Fruit fly (Drosophila melanogaster): ENCODE measurements around the gene CG4374.

Gene CG4374

DNA sequence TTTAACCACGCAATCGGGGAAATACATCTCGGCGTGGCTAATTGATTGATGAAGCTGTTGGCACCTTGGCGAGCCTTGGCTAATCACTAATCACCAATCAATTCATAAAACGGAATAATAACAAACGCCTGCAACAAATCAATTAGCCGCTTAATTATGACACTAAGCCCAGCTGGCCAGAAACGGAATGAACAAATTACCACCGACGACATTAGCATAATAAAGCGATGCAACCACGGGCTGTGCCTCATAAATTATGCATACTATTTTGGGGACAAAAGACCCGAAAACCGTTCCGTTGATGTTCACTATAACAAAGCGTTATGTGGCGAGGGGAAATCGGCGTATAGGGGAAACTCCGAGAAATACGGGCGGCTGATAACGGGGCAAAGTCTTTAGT, 11.4 kb downstream of the CG4374 start:
- TF ChIP-seq noc (tag; optimal IDR thresholded peaks at IDR 0.05) = no peak

DNA sequence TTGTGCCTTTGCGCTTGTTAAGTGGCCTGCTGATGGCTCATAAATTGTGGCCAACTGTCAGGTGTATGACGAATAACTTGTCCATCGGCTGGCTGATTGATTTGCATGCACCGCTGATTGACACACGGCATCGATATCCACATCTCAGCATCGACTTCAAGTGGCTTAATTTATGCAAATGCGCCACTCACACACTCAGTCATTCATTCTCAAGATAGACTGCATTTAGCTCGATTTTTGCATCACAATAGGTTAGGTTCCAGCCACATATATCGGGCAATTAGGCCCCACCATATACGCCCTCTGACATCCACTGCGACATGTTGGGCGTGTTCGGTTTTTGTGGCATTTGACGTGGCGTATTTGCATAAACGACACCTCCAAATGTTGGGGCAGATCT, 16.2 kb downstream of the CG4374 start:
- no peak for TF ChIP-seq noc (tag; optimal IDR thresholded peaks at IDR 0.05)

dm6 chr3R:23445249-23445916, 26.7 kb downstream of the CG4374 start:
- no peak for TF ChIP-seq noc (tag; optimal IDR thresholded peaks at IDR 0.05)

DNA sequence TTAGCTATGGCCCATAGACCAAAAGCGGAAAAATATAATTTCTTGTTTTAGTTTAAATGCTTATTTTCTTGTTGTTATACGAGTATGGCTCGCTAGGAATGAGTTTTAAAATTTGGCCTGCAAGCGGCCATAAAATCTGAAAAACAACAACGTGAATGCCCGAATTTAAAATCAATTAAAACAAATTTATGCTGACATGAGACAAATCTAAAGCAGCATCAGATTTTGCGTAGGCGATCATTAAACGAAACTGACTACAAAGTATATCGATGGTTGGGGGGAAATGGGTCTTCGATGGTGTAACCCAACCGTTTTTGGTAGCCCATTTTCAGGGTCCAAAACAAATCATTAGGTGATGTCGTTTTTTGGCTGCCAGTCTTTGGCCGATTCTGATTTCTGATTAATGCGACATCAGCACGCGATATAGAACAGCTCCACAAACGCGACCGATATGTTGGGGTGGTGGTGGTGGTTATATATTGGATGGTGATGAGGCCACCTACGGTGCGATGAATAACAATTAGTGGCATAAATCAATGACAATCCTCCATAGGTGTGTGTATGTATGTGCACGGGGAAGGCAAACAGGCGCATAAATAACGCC, 33.8 kb downstream of the CG4374 start:
- no peak for TF ChIP-seq noc (tag; optimal IDR thresholded peaks at IDR 0.05)

- no peak for TF ChIP-seq noc (tag; optimal IDR thresholded peaks at IDR 0.05)
Measured at dm6 chr3R:23431355-23431754, 40.7 kb downstream of the CG4374 start.

DNA sequence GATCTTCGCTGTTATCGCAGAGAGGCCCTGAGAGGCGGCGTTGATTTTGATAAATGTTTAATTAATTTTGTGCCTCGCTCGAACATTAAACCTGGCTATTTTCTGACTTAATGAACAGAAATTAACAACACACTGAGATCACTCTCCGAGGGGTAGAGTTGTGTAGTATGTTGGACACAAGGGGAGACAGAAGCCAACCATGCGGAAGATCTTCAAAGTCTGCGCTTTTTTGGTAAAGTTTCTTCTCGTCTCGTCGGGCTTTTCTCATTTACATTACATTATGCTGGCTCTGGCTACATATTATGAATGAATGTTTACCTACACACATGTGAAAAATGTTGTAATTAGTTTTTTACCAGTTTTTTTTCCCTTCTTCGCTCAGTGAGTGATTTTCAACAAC, 46.1 kb downstream of the CG4374 start, which contains the start of gene CG43694:
Gene CG43694 (minus strand): TSS at position 101 of the 400 bp plus-strand sequence.
- no peak for TF ChIP-seq noc (tag; optimal IDR thresholded peaks at IDR 0.05)

- TF ChIP-seq noc (tag; optimal IDR thresholded peaks at IDR 0.05) = no peak
Measured at dm6 chr3R:23425107-23425506, 47.0 kb downstream of the CG4374 start.

DNA sequence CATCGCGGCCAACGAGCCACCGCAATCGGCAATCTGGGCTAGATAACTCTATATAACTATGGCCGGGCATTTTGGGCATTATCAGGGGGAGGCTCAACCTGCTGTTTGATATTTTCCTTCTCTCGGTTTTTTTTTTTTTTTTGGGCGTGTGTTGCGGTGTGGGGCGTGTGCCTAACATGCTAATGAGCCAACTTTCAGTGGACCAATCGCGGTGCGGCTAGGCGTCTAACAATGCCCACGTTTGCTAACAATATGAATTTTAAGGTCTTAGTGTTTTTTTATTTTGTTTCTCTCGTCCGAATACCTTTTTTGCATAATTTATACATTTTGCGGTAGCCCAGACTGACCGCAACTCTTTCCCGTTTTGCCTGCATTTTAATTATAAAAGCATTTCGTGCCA, 50.2 kb downstream of the CG4374 start:
- no peak for TF ChIP-seq noc (tag; optimal IDR thresholded peaks at IDR 0.05)

DNA sequence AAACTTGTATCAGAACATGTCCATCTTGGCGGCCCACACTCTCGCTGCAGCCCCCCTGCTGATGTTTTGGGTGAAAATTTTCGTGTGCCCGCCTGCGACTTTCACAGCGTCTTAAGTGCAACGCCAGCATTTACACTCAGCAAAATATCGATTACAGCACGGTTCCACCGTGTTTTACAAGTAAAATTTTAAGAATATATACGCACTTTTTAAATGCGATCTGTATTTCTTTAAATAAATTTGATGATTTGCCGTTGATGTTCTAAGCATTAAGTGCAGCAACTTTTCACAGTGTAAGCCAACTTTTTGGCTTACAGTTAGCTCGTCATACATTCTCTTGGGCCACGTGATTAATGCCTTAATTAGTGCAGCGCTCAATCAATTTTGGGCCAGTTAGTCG, 54.4 kb downstream of the CG4374 start:
- TF ChIP-seq noc (tag; optimal IDR thresholded peaks at IDR 0.05) = no peak

- no peak for TF ChIP-seq noc (tag; optimal IDR thresholded peaks at IDR 0.05)
Measured at dm6 chr3R:23416579-23416978, 55.5 kb downstream of the CG4374 start.

dm6 chr3R:23407880-23408279, 64.2 kb downstream of the CG4374 start:
- no peak for TF ChIP-seq noc (tag; optimal IDR thresholded peaks at IDR 0.05)

dm6 chr3R:23405209-23405608, 66.9 kb downstream of the CG4374 start, which contains the start of gene Ir94e:
Gene Ir94e, plus strand, starts transcription at chr3R:23405509.
- TF ChIP-seq noc (tag; optimal IDR thresholded peaks at IDR 0.05) = no peak

dm6 chr3R:23403628-23404027, 68.5 kb downstream of the CG4374 start, which contains the start of gene CG17380:
Gene CG17380, minus strand, starts transcription at chr3R:23403728.
- TF ChIP-seq noc (tag; optimal IDR thresholded peaks at IDR 0.05) = no peak

dm6 chr3R:23402508-23402907, 69.6 kb downstream of the CG4374 start, which contains the start of gene Ir94d:
Gene Ir94d, plus strand, starts transcription at chr3R:23402808.
- TF ChIP-seq noc (tag; optimal IDR thresholded peaks at IDR 0.05) = no peak

DNA sequence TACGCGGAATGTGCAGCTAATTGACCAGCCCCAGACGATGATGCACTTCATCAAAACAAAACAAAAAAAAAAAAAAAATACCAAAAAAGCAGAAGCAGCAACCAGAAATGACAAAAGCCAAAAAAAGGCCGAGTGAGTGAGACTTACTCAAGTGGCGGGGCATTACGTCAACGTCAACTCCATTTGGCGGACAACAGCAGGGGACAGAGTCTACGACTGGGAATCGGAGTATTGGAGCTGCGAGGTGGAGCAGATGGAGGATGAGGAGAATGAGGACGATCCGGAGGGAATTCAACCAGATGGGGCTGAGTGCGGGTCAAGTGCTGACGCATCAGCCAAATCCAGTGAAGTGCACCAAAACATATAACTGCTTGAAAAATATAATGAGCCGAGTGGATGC, 70.6 kb downstream of the CG4374 start:
- TF ChIP-seq noc (tag; optimal IDR thresholded peaks at IDR 0.05) = no peak

DNA sequence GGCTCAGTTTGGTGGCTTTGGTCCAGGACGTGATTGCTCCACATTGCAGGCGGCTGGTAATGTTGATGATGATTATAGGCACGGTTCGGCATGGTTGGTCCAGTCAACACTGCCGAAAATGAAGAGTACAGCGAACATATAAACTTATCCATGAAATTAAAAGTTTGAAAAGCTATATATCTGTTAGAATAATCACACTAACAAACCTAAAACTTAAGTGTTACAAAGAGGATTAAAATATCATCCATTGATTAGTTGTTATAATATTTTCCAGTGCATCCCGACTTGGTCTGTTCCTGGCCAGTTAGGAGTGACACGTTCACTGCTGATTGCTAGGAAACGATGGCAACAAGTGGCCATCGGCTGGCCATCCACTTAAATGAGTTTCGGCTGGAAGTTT, 72.4 kb downstream of the CG4374 start:
- no peak for TF ChIP-seq noc (tag; optimal IDR thresholded peaks at IDR 0.05)

dm6 chr3R:23398979-23399378, 73.1 kb downstream of the CG4374 start:
- no peak for TF ChIP-seq noc (tag; optimal IDR thresholded peaks at IDR 0.05)
